Fruit fly (Drosophila melanogaster) whole organism, embryonic: ENCODE data around the gene Fas2.

ENCODE experiments used
- Atf3 ChIP-seq: fragments of 200-800 bp; sonication (Bioruptor generic); optimal IDR thresholded peaks from 3 replicates; lab custom pipeline; 2016; ENCODE audit warnings: missing biosample characterization, missing genetic modification characterization
- CG10979 ChIP-seq: fragments of 200-800 bp; sonication (Bioruptor generic); optimal IDR thresholded peaks from 2 replicates; lab custom pipeline; 2018; ENCODE audit warnings: missing biosample characterization, mild to moderate bottlenecking, missing genetic modification characterization, moderate library complexity
- CG13296 ChIP-seq: fragments of 200-800 bp; sonication (Bioruptor generic); optimal IDR thresholded peaks from 3 replicates; lab custom pipeline; 2018; ENCODE audit warnings: missing biosample characterization, mild to moderate bottlenecking, missing genetic modification characterization
- CG15479 ChIP-seq: fragments of 200-800 bp; sonication (Bioruptor generic); optimal IDR thresholded peaks from 3 replicates; lab custom pipeline; 2019; ENCODE audit warnings: missing biosample characterization, mild to moderate bottlenecking, missing genetic modification characterization, moderate library complexity
- CG15514 ChIP-seq: fragments of 200-800 bp; sonication (Bioruptor generic); optimal IDR thresholded peaks from 3 replicates; lab custom pipeline; 2017; ENCODE audit warnings: missing biosample characterization, missing genetic modification characterization, mild to moderate bottlenecking, moderate library complexity, missing genetic modification reagents
- CG18011 ChIP-seq: fragments of 200-800 bp; sonication (Bioruptor generic); optimal IDR thresholded peaks from 2 replicates; lab custom pipeline; 2017; ENCODE audit warnings: missing biosample characterization, missing genetic modification characterization, mild to moderate bottlenecking, moderate library complexity, missing genotype
- CG1832 ChIP-seq: fragments of 200-800 bp; sonication (Bioruptor generic); optimal IDR thresholded peaks from 2 replicates; lab custom pipeline; 2017; ENCODE audit warnings: missing biosample characterization, mild to moderate bottlenecking, missing genetic modification characterization, inconsistent platforms
- CG3065 ChIP-seq: fragments of 200-800 bp; sonication (Bioruptor generic); optimal IDR thresholded peaks from 2 replicates; lab custom pipeline; 2016; ENCODE audit warnings: missing biosample characterization, missing genetic modification characterization
- CG3407 ChIP-seq: fragments of 200-800 bp; sonication (Bioruptor generic); optimal IDR thresholded peaks from 2 replicates; lab custom pipeline; 2018; ENCODE audit warnings: missing biosample characterization, mild to moderate bottlenecking, missing genetic modification characterization
- CG4360 ChIP-seq: fragments of 200-800 bp; sonication (Bioruptor generic); IDR thresholded peaks from 2 replicates; pipeline ENCODE4 v1.3.6; 2022; ENCODE audit warnings: missing biosample characterization, missing genetic modification characterization
- CG6175 ChIP-seq: fragments of 200-800 bp; sonication (Bioruptor generic); IDR thresholded peaks from 3 replicates; pipeline ENCODE4 v1.3.6; 2022; ENCODE audit warnings: missing biosample characterization, missing genetic modification characterization
- CG9817 ChIP-seq: fragments of 200-800 bp; sonication (Bioruptor generic); optimal IDR thresholded peaks from 2 replicates; lab custom pipeline; 2018; ENCODE audit warnings: missing biosample characterization, mild to moderate bottlenecking, missing genetic modification characterization, moderate library complexity
- Camta ChIP-seq: fragments of 200-800 bp; sonication (Bioruptor generic); optimal IDR thresholded peaks from 2 replicates; lab custom pipeline; 2016; ENCODE audit warnings: missing biosample characterization, missing genetic modification characterization
- D ChIP-seq, 2 experiments: fragments of 200-800 bp in 1 of 2; fragments of >200 bp in 1 of 2; sonication (Bioruptor generic) in 1 of 2; optimal IDR thresholded peaks; 2 replicates in 1 of 2; 3 replicates in 1 of 2; lab custom pipeline; 2017; ENCODE audit warnings: mild to moderate bottlenecking in 1 of 2, missing biosample characterization in 1 of 2, missing genetic modification characterization in 1 of 2, missing genetic modification reagents in 1 of 2
- Dad ChIP-seq: fragments of 200-800 bp; sonication (Bioruptor generic); optimal IDR thresholded peaks from 3 replicates; lab custom pipeline; 2016; ENCODE audit warnings: missing biosample characterization, missing genetic modification characterization
- Dek ChIP-seq: fragments of 200-800 bp; sonication (Bioruptor generic); optimal IDR thresholded peaks from 3 replicates; lab custom pipeline; 2019; ENCODE audit warnings: missing biosample characterization, mild to moderate bottlenecking, missing genetic modification characterization, moderate library complexity
- Doc2 ChIP-seq: fragments of 200-800 bp; sonication (Bioruptor generic); IDR thresholded peaks from 2 replicates; pipeline ENCODE4 v1.3.6; 2022; ENCODE audit warnings: missing biosample characterization, missing genetic modification characterization
- Drgx ChIP-seq: fragments of 200-800 bp; sonication (Bioruptor generic); IDR thresholded peaks from 2 replicates; pipeline ENCODE4 v1.3.6; 2022; ENCODE audit warnings: missing biosample characterization, missing genetic modification characterization
- E2f2 ChIP-seq: fragments of 200-800 bp; sonication (Bioruptor generic); IDR thresholded peaks from 2 replicates; pipeline ENCODE4 v1.3.6; 2022; ENCODE audit warnings: missing biosample characterization, missing genetic modification characterization
- Elba2 ChIP-seq: fragments of 200-800 bp; sonication (Bioruptor generic); optimal IDR thresholded peaks from 3 replicates; lab custom pipeline; 2016; ENCODE audit warnings: missing biosample characterization, missing genetic modification characterization
- NfI ChIP-seq: fragments of 200-800 bp; sonication (Bioruptor generic); optimal IDR thresholded peaks from 3 replicates; lab custom pipeline; 2018; ENCODE audit warnings: missing biosample characterization, mild to moderate bottlenecking, missing genetic modification characterization, moderate library complexity
- Rx ChIP-seq: fragments of 200-800 bp; sonication (Bioruptor generic); IDR thresholded peaks from 2 replicates; pipeline ENCODE4 v1.3.6; 2022; ENCODE audit warnings: missing biosample characterization, missing genetic modification characterization
- Spps ChIP-seq: fragments of 200-800 bp; sonication (Bioruptor generic); optimal IDR thresholded peaks from 2 replicates; lab custom pipeline; 2018; ENCODE audit warnings: missing biosample characterization, mild to moderate bottlenecking, missing genetic modification characterization
- Trl ChIP-seq, 3 experiments: fragments of >200 bp in 2 of 3; fragments of 200-800 bp in 1 of 3; sonication (Bioruptor generic) in 1 of 3; optimal IDR thresholded peaks; 2 replicates in 1 of 3; 3 replicates in 2 of 3; lab custom pipeline; 2016 to 2017; ENCODE audit warnings: missing biosample characterization in 1 of 3, missing genetic modification characterization in 1 of 3
- cg ChIP-seq: fragments of 200-800 bp; sonication (Bioruptor generic); optimal IDR thresholded peaks from 3 replicates; lab custom pipeline; 2019; ENCODE audit warnings: missing biosample characterization, mild to moderate bottlenecking, missing genetic modification characterization, moderate library complexity
- chinmo ChIP-seq: fragments of 200-800 bp; sonication (Bioruptor generic); IDR thresholded peaks from 4 replicates; pipeline ENCODE4 v1.3.6; 2022; ENCODE audit warnings: missing biosample characterization, missing genetic modification characterization; ENCODE audit not compliant: partially characterized antibody
- crol ChIP-seq: fragments of 200-800 bp; sonication (Bioruptor generic); IDR thresholded peaks from 2 replicates; pipeline ENCODE4 v1.3.6; 2022; ENCODE audit warnings: missing biosample characterization, missing genetic modification characterization
- ems ChIP-seq: fragments of 200-800 bp; sonication (Bioruptor generic); optimal IDR thresholded peaks from 3 replicates; lab custom pipeline; 2016; ENCODE audit warnings: missing biosample characterization, missing genetic modification characterization
- exex ChIP-seq: fragments of 200-800 bp; sonication (Bioruptor generic); optimal IDR thresholded peaks from 4 replicates; lab custom pipeline; 2018; ENCODE audit warnings: missing biosample characterization, mild to moderate bottlenecking, missing genetic modification characterization, moderate library complexity
- gce ChIP-seq: fragments of 200-800 bp; sonication (Bioruptor generic); IDR thresholded peaks from 3 replicates; pipeline ENCODE4 v1.3.6; 2022; ENCODE audit warnings: missing biosample characterization, missing genetic modification characterization
- gfzf ChIP-seq: fragments of 200-800 bp; sonication (Bioruptor generic); optimal IDR thresholded peaks from 2 replicates; lab custom pipeline; 2016; ENCODE audit warnings: missing biosample characterization, mild to moderate bottlenecking, missing genetic modification characterization, moderate library complexity
- ham ChIP-seq: fragments of 200-800 bp; sonication (Bioruptor generic); IDR thresholded peaks from 2 replicates; pipeline ENCODE4 v1.3.6; 2022; ENCODE audit warnings: missing biosample characterization, missing genetic modification characterization
- insv ChIP-seq, 2 experiments: fragments of 200-800 bp; sonication (Bioruptor generic); optimal IDR thresholded peaks; 3 replicates each; lab custom pipeline; 2016 to 2018; ENCODE audit warnings: missing biosample characterization in 2 of 2, missing genetic modification characterization in 2 of 2
- kni ChIP-seq: fragments of 200-800 bp; sonication (Bioruptor generic); optimal IDR thresholded peaks from 3 replicates; lab custom pipeline; 2017; ENCODE audit warnings: mild to moderate bottlenecking, missing biosample characterization, missing genetic modification reagents, missing genetic modification characterization
- mam ChIP-seq: fragments of 200-800 bp; sonication (Bioruptor generic); optimal IDR thresholded peaks from 3 replicates; lab custom pipeline; 2016; ENCODE audit warnings: missing biosample characterization, missing genetic modification characterization
- mld ChIP-seq: fragments of 200-800 bp; sonication (Bioruptor generic); IDR thresholded peaks from 3 replicates; pipeline ENCODE4 v1.3.6; 2022; ENCODE audit warnings: missing biosample characterization, missing genetic modification characterization; ENCODE audit not compliant: partially characterized antibody
- nom ChIP-seq: fragments of 200-800 bp; sonication (Bioruptor generic); optimal IDR thresholded peaks from 2 replicates; lab custom pipeline; 2017; ENCODE audit warnings: missing biosample characterization, missing genetic modification characterization, mild to moderate bottlenecking, moderate library complexity, missing genetic modification reagents
- oc ChIP-seq: fragments of 200-800 bp; sonication (Bioruptor generic); optimal IDR thresholded peaks from 2 replicates; lab custom pipeline; 2018; ENCODE audit warnings: missing biosample characterization, mild to moderate bottlenecking, missing genetic modification characterization, moderate library complexity
- onecut ChIP-seq: fragments of 200-800 bp; sonication (Bioruptor generic); IDR thresholded peaks from 2 replicates; pipeline ENCODE4 v1.3.6; 2022; ENCODE audit warnings: missing biosample characterization, missing genetic modification characterization
- pros ChIP-seq: fragments of 200-800 bp; sonication (Bioruptor generic); optimal IDR thresholded peaks from 3 replicates; lab custom pipeline; 2019; ENCODE audit warnings: missing biosample characterization, mild to moderate bottlenecking, missing genetic modification characterization, moderate library complexity
- psq ChIP-seq: fragments of 200-800 bp; sonication (Bioruptor generic); optimal IDR thresholded peaks from 2 replicates; lab custom pipeline; 2017; ENCODE audit warnings: missing biosample characterization, missing genetic modification characterization
- sqz ChIP-seq: fragments of 200-800 bp; sonication (Bioruptor generic); optimal IDR thresholded peaks from 3 replicates; lab custom pipeline; 2018; ENCODE audit warnings: missing biosample characterization, mild to moderate bottlenecking, missing genetic modification characterization
- vvl ChIP-seq: fragments of 200-800 bp; sonication (Bioruptor generic); IDR thresholded peaks from 2 replicates; pipeline ENCODE4 v1.3.6; 2022; ENCODE audit warnings: missing biosample characterization, missing genetic modification characterization
- zen ChIP-seq: fragments of 200-800 bp; sonication (Bioruptor generic); optimal IDR thresholded peaks from 3 replicates; lab custom pipeline; 2018; ENCODE audit warnings: missing biosample characterization, mild to moderate bottlenecking, missing genetic modification characterization, moderate library complexity

Fas2 gene

DNA sequence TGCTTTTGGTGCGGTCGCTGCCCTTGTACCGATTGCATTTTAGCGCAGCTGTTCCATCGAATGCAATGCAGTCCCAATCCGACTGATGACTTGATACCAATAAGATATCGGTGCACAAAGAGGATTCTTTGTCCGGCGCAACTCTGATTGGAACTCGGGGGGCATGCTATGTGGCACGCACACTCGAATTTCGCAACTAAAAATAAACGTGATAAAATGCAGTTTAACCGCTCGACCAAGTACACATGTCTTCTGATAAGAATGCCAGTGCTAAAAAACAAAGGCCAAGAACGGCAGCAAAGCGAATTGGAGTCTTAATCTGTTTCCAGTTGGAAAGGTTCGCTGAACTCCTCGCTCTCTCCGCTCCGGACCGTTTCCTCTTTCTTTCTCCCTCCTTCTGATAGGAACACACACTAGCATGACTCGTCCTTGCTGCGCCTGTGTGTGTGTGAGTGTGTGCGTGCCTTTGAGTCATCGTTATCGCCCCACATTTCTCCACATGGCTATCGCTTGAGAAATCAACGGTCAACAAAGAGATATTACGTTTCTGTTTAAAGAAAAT lies 97.2 kb downstream of the Fas2 start:
- peak; percentile 90 for TF ChIP-seq Elba2
- TF ChIP-seq vvl (GFP tag; lab: Robert Waterston, UW) = 0 out of 2 replicates have a peak, but pooled peaks have one; percentile 14
- peak; percentile 43 for TF ChIP-seq CG1832 (GFP tag; lab: Kevin White, UChicago)
- TF ChIP-seq zen (tag; lab: Kevin White, UChicago) = peak; percentile 56
- peak; percentile 43 for TF ChIP-seq pros (GFP tag; lab: Kevin White, UChicago)
- TF ChIP-seq insv (GFP tag; optimal IDR thresholded peaks at IDR 0.05; lab: Kevin White, UChicago) = peak; percentile 98 to 100
- peak; percentile 80 for TF ChIP-seq CG15479
- peak; percentile 53 for TF ChIP-seq cg
- peak; percentile 39 for TF ChIP-seq CG15514 (GFP tag; lab: Kevin White, UChicago)
- TF ChIP-seq Atf3 (GFP tag; lab: Kevin White, UChicago) = no peak
- peak; percentile 86 for TF ChIP-seq D (optimal IDR thresholded peaks at IDR 0.05; lab: Kevin White, UChicago)
- no peak for TF ChIP-seq D (GFP tag; optimal IDR thresholded peaks at IDR 0.05; lab: Kevin White, UChicago)
- TF ChIP-seq CG9817 = no peak
- TF ChIP-seq Doc2 = no peak

DNA sequence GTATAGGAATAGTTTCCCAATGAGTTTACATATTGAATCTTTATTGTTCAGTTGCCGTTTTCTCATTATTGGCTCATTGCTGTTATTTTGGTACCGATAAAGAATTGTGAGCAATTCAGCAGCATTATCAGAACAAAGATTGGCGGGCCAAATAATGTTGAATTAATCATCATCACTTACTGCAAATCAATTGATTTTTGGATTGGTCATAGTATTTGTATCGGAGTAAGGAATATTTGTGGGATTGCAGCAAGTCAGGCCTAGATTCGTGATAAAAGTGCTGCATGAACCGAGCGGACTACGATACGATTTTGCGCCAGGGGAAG lies 97.8 kb downstream of the Fas2 start:
- TF ChIP-seq Drgx (GFP tag; lab: Robert Waterston, UW) (peak; percentile 42; the same call in 1 of the 2 replicates), nom (GFP tag; lab: Kevin White, UChicago) (peak; percentile 34), Trl (optimal IDR thresholded peaks at IDR 0.05; lab: Kevin White, UChicago) (no peak), Trl (GFP tag; optimal IDR thresholded peaks at IDR 0.05; lab: Kevin White, UChicago) (no peak), exex (tag; lab: Kevin White, UChicago) (peak; percentile 12)

DNA sequence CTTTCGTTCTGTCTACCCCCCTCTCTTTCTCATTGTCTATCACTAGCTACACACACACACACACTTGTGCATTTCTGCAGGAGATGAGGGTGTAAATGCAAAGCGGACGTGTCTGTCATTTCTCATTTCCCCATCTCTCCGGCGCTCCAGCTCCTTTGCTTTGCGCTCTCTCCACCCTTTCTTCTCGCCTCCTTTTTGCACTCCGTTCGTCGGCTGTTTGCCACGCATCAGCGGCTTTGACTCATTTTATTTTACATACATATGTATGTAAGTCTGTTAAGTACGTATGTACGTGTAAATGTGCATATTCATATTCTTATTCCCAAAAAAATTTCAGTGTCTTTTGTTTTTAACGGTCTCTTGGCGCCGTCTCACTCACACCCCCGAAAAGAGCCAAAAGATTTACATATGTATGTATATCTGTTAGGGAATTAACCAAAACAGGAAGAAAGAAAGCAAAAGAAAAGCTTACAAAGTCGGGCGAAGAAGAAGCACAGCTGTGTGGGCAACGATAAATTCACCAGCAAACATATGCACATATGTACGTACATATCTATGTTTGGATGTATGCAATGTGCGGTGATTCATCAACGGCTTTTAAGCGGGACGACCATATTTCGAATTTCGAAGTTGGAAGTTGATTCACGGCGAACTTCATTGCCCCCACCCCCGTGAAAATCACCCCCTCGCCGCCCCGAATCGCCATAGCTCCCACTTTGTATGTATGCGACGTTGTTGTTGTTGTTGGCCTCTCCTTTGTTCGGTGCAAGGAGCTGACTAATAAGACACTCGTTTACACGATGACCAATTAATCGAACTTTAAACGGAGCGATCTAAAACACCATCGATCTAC lies 98.4 kb downstream of the Fas2 start:
- TF ChIP-seq CG13296 (GFP tag; lab: Kevin White, UChicago) (no peak), chinmo (0 out of 4 replicates have a peak, but pooled peaks have one; percentile 22), cg (peak; percentile 21), Camta (GFP tag; lab: Kevin White, UChicago) (no peak), NfI (no peak), oc (tag; lab: Kevin White, UChicago) (peak; percentile 1), exex (tag; lab: Kevin White, UChicago) (no peak), gce (GFP tag; lab: Robert Waterston, UW) (no peak), mam (no peak), Dad (GFP tag; lab: Kevin White, UChicago) (no peak), Dek (tag; lab: Kevin White, UChicago) (no peak), mld (no peak), CG18011 (peak; percentile 67), ham (GFP tag; lab: Robert Waterston, UW) (no peak), CG3065 (GFP tag; lab: Kevin White, UChicago) (no peak), pros (GFP tag; lab: Kevin White, UChicago) (peak; percentile 79), ems (GFP tag; lab: Kevin White, UChicago) (no peak), E2f2 (GFP tag; lab: Robert Waterston, UW) (no peak), Doc2 (no peak), Rx (GFP tag; lab: Robert Waterston, UW) (no peak), sqz (GFP tag; lab: Kevin White, UChicago) (peak; percentile 0), CG10979 (tag; lab: Kevin White, UChicago) (no peak), psq (peak; percentile 65), onecut (no peak), CG3407 (GFP tag; lab: Kevin White, UChicago) (no peak), Spps (tag; lab: Kevin White, UChicago) (no peak), gfzf (GFP tag; lab: Kevin White, UChicago) (no peak), CG6175 (GFP tag; lab: Robert Waterston, UW) (no peak), kni (GFP tag; lab: Kevin White, UChicago) (peak; percentile 57), crol (GFP tag; lab: Robert Waterston, UW) (peak; percentile 67), CG4360 (GFP tag; lab: Robert Waterston, UW) (peak; percentile 86)
